Worm (Caenorhabditis elegans): ENCODE results near the gene H25K10.2.

The H25K10.2 gene

DNA sequence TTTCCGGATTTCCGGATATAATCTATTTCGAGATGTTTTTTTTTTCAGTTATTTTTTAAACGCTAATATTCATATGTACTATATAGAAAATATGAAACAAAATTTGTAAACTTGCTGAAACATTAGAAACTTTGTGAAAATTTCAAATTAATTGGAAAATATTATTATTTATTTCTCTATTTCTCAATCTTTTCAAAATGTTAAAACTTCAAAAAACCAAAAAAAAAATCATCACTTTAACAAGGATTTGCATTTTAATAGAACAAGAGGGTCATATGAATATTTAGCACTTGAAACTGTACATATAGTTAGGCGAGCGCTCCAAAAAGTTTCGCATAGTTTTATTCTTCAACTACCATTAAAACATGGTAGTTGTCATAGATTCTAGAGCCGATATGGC, 14.1 kb downstream of the H25K10.2 start, which contains the start of gene Y7A9A.1:
TSS of gene Y7A9A.1 (plus strand) at position 301 of the 400 bp plus-strand sequence.
- no peak for TF ChIP-seq him-1 (tag; optimal IDR thresholded peaks at IDR 0.05)
- TF ChIP-seq W03F9.2 (tag; optimal IDR thresholded peaks at IDR 0.05): no peak
- no peak for TF ChIP-seq dao-5 (tag; optimal IDR thresholded peaks at IDR 0.05)

DNA sequence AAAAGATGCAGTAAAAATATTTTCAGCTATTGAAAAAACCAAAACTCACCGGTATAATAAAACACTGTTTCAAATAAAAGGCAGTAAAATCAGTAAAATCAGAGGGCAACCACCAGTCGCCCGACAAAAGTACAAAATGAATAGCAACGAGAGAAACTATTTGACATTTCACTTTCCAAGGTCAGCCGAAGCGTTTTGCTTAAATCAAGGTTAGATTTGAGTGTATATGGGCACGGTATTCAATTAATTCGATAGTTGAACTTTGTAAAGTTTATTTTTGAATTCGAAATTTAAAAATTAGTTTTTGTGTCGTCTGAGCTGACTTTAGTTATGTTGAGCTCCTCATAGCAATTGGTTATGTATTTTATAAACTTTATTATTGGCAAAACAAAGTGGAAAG, 18.1 kb downstream of the H25K10.2 start:
- TF ChIP-seq him-1 (tag; optimal IDR thresholded peaks at IDR 0.05) (no peak), dao-5 (tag; optimal IDR thresholded peaks at IDR 0.05) (no peak), W03F9.2 (tag; optimal IDR thresholded peaks at IDR 0.05) (no peak)

DNA sequence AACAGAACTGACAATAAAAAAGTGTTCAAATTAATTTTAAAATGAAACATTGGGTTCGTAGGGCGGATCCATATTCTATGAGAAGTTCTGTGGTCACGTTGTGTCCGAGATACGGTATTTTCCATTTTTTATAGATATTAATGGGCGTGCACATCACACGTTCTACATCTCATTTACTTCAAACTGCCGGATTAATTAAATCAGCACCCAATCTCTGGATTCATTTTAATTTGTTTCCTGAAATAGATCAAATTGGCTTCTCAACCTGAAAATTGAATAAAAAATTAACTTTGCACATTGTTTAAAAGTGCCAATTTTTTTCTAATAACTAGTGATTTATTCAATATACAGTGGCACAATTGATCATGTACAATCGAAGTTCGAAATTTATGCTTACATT, 19.2 kb downstream of the H25K10.2 start:
- TF ChIP-seq dao-5 (tag; optimal IDR thresholded peaks at IDR 0.05) (no peak), W03F9.2 (tag; optimal IDR thresholded peaks at IDR 0.05) (no peak), him-1 (tag; optimal IDR thresholded peaks at IDR 0.05) (no peak)

DNA sequence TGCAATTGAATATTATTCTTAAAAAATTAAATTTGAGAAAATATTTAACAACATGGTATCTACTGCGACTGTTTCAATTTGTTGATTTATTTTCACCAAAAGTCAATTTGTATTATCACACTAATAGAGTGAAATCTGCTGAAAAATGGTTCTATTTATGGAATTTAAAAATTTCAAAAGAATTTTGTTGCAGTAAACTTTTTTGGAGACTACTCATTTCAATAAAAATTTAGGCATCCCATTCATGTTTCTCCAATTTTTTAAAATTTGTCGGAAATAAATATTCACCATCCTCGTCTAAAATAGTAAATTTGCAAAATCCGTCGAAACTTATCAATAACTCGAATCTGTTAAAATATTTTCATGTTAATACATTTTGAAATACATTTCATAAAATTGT, 24.8 kb downstream of the H25K10.2 start:
- TF ChIP-seq him-1 (tag; optimal IDR thresholded peaks at IDR 0.05) (no peak), dao-5 (tag; optimal IDR thresholded peaks at IDR 0.05) (no peak), W03F9.2 (tag; optimal IDR thresholded peaks at IDR 0.05) (no peak)

DNA sequence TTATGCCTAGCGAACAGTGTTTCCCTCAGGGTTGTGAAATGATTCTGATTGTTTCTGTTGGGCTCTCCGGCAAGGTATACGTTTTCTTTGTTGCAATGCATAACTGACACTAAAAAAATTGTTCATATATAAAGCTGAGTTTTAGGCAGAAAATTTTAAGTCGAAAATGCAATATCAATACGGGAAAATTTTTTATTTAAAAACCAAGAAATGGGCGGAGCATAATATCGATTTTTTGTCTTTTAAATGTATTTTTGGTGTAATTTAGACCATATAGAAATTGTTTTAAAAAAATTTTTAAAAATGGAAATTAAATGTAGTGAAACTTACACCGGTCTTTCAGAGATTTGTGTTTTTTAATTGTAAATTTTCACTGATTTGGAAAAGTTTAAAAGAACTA, 26.3 kb downstream of the H25K10.2 start, which contains the start of gene Y105C5B.1413:
TSS of gene Y105C5B.1413 (minus strand) at position 101 of the 400 bp plus-strand sequence.
- TF ChIP-seq dao-5 (tag; optimal IDR thresholded peaks at IDR 0.05): no peak
- no peak for TF ChIP-seq W03F9.2 (tag; optimal IDR thresholded peaks at IDR 0.05)
- no peak for TF ChIP-seq him-1 (tag; optimal IDR thresholded peaks at IDR 0.05)

ce11 chrIV:16180898-16181482, 29.8 kb downstream of the H25K10.2 start:
- TF ChIP-seq W03F9.2 (tag; optimal IDR thresholded peaks at IDR 0.05) (no peak), dao-5 (tag; optimal IDR thresholded peaks at IDR 0.05) (no peak), him-1 (tag; optimal IDR thresholded peaks at IDR 0.05) (no peak)

ce11 chrIV:16178433-16178832, 32.4 kb downstream of the H25K10.2 start:
- no peak for TF ChIP-seq W03F9.2 (tag; optimal IDR thresholded peaks at IDR 0.05)
- no peak for TF ChIP-seq dao-5 (tag; optimal IDR thresholded peaks at IDR 0.05)
- TF ChIP-seq him-1 (tag; optimal IDR thresholded peaks at IDR 0.05): no peak

DNA sequence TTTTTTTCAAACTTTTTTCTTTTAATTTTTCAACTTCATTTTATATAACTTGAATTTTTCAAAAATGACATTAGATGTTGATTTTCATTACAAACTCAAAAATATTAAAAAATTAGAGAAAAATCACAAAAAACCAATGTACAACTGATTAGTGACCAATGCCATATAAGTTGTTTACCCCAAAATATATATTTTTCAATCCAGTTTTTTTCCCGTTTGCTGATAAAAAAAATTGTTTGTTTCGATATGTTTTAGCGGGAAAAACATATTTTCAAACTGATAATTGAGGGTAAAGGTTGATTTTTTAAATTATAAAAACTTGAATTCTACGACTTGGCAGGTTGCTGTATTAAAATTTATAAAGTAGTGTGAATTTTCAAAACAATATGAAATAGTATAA, 34.0 kb downstream of the H25K10.2 start:
- TF ChIP-seq W03F9.2 (tag; optimal IDR thresholded peaks at IDR 0.05) (no peak), him-1 (tag; optimal IDR thresholded peaks at IDR 0.05) (no peak), dao-5 (tag; optimal IDR thresholded peaks at IDR 0.05) (no peak)

DNA sequence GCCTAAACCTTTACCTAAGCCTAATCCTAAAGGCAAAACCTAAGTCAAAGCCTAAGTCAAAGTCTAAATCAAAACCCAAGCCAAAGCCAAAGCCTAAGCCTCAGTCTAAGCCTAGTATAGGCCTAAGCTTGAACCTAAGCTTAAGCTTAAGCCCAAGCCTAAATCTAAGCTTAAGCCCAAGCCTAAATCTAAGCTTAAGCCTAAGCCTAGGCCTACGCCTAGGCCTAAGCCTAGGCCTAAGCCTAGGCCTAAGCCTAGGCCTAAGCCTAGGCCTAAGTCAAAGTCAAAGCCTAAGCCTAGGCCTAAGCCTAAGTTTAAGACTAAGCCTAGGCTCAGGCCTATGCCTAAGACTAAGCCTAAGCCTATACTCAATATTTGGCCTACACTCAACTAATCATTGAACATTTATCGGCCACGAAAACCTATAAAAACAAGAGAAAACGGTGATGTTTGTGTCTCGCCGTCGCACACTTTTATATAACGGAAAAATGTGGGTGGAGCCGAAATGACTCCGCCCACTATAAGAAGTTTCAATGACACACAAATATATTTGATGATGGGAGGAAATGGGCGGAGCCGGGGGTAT, 37.9 kb downstream of the H25K10.2 start:
- TF ChIP-seq him-1 (tag; optimal IDR thresholded peaks at IDR 0.05): no peak
- no peak for TF ChIP-seq W03F9.2 (tag; optimal IDR thresholded peaks at IDR 0.05)
- TF ChIP-seq dao-5 (tag; optimal IDR thresholded peaks at IDR 0.05): no peak

- TF ChIP-seq dao-5 (tag; optimal IDR thresholded peaks at IDR 0.05): no peak
- TF ChIP-seq him-1 (tag; optimal IDR thresholded peaks at IDR 0.05): no peak
- no peak for TF ChIP-seq W03F9.2 (tag; optimal IDR thresholded peaks at IDR 0.05)
These were observed 39.5 kb downstream of the H25K10.2 start for ce11 chrIV:16171326-16171725.

DNA sequence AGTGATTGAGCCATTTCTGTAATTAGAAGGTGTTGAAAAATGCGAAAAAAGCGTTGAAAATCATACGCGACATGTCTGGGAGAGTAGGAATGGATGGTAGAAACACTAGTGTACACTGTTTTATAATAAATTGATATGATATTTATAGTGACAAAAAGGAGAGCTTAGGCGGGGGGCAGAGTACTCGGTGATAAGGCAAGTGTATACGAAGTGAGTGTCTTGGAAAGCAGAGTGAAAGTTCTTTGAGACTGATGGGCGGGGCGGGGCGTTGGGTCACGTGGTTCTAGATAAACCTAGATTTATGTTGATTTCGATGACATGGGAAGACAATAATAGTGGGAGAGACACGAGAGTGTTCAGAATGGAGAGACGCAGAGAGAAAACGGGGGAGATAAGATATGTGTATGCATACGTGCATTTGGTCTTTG, 40.2 kb downstream of the H25K10.2 start, which contains the start of gene gln-3:
TSS of gene gln-3 (minus strand) at position 73 of the 428 bp plus-strand sequence.
- no peak for TF ChIP-seq dao-5 (tag; optimal IDR thresholded peaks at IDR 0.05)
- TF ChIP-seq him-1 (tag; optimal IDR thresholded peaks at IDR 0.05): no peak
- TF ChIP-seq W03F9.2 (tag; optimal IDR thresholded peaks at IDR 0.05): no peak

DNA sequence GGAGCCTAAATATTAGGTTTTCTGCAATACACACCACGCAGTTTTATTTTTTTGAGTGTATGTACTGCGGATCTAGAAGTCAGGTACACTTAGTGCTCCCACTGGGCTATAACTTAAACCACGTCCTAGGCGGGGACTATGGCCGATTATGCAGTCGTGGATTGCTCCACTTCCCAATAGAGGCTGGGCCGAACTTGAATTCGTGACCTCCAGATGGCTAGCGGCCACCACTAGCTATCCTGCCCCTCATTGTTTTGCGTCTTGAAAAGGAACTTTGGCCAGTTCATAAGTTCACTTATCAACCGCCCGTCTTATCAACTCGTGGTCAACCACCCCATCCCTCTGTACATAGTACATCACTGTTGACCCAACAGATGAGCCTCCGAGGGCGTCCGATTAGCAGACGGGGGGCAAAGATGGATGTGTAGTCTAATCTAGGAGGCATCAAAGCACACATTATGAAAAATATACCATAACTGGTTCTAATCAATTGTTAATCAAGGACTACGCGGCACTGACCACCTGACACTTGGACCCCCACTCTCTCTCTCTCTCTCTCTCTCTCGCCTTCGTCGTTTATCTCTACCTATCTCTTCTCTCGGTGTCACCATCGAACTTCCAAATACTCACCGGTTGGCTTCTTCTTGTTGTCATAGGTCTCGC, 41.2 kb downstream of the H25K10.2 start:
- TF ChIP-seq dao-5 (tag; optimal IDR thresholded peaks at IDR 0.05) (no peak), him-1 (tag; optimal IDR thresholded peaks at IDR 0.05) (no peak), W03F9.2 (tag; optimal IDR thresholded peaks at IDR 0.05) (no peak)

ce11 chrIV:16168702-16169440, 41.9 kb downstream of the H25K10.2 start:
- TF ChIP-seq him-1 (tag; optimal IDR thresholded peaks at IDR 0.05) (no peak), W03F9.2 (tag; optimal IDR thresholded peaks at IDR 0.05) (no peak), dao-5 (tag; optimal IDR thresholded peaks at IDR 0.05) (no peak)

- no peak for TF ChIP-seq dao-5 (tag; optimal IDR thresholded peaks at IDR 0.05)
- TF ChIP-seq him-1 (tag; optimal IDR thresholded peaks at IDR 0.05): no peak
- TF ChIP-seq W03F9.2 (tag; optimal IDR thresholded peaks at IDR 0.05): no peak
These were observed 42.9 kb downstream of the H25K10.2 start for ce11 chrIV:16167941-16168340.

Measured in whole organism, L4/young adult.